Fruit fly (Drosophila melanogaster) whole organism, embryonic: ENCODE results near the gene Sfxn2.
A peak's percentile ranks its signal among the peaks of the same experiment; 100 is the strongest.

Experiments used
- Atf-2 ChIP-seq: fragments of 200-800 bp; sonication (Bioruptor generic); optimal IDR thresholded peaks from 2 replicates; lab custom pipeline; 2016; ENCODE audit warnings: missing biosample characterization, missing genetic modification characterization
- BEAF-32 ChIP-seq: fragments of 200-800 bp; sonication (Bioruptor generic); optimal IDR thresholded peaks from 3 replicates; lab custom pipeline; 2017; ENCODE audit warnings: missing biosample characterization, missing genetic modification characterization, mild to moderate bottlenecking, moderate library complexity, missing genetic modification reagents
- CG10462 ChIP-seq: fragments of 200-800 bp; sonication (Bioruptor generic); optimal IDR thresholded peaks from 2 replicates; lab custom pipeline; 2016; ENCODE audit warnings: missing biosample characterization, missing genetic modification characterization
- CG11247 ChIP-seq: fragments of 200-800 bp; sonication (Bioruptor generic); IDR thresholded peaks from 2 replicates; pipeline ENCODE4 v1.3.6; 2022; ENCODE audit warnings: missing biosample characterization, missing genetic modification characterization
- CG12744 ChIP-seq: fragments of 200-800 bp; sonication (Bioruptor generic); optimal IDR thresholded peaks from 2 replicates; lab custom pipeline; 2016; ENCODE audit warnings: missing biosample characterization, missing genetic modification characterization
- CG12942 ChIP-seq: fragments of 200-800 bp; sonication (Bioruptor generic); optimal IDR thresholded peaks from 3 replicates; lab custom pipeline; 2016; ENCODE audit warnings: missing biosample characterization, missing genetic modification characterization
- CG16863 ChIP-seq: fragments of 200-800 bp; sonication (Bioruptor generic); optimal IDR thresholded peaks from 3 replicates; lab custom pipeline; 2016; ENCODE audit warnings: missing biosample characterization, missing genetic modification characterization
- CG17359 ChIP-seq: fragments of 200-800 bp; sonication (Bioruptor generic); optimal IDR thresholded peaks from 3 replicates; lab custom pipeline; 2018; ENCODE audit warnings: missing biosample characterization, mild to moderate bottlenecking, missing genetic modification characterization, moderate library complexity
- CG17568 ChIP-seq: fragments of 200-800 bp; sonication (Bioruptor generic); optimal IDR thresholded peaks from 2 replicates; lab custom pipeline; 2018; ENCODE audit warnings: missing biosample characterization, mild to moderate bottlenecking, missing genetic modification characterization, moderate library complexity
- CG17912 ChIP-seq: fragments of 200-800 bp; sonication (Bioruptor generic); optimal IDR thresholded peaks from 2 replicates; lab custom pipeline; 2018; ENCODE audit warnings: missing biosample characterization, mild to moderate bottlenecking, missing genetic modification characterization
- CG1832 ChIP-seq: fragments of 200-800 bp; sonication (Bioruptor generic); optimal IDR thresholded peaks from 2 replicates; lab custom pipeline; 2017; ENCODE audit warnings: missing biosample characterization, mild to moderate bottlenecking, missing genetic modification characterization, inconsistent platforms
- CG2199 ChIP-seq: fragments of 200-800 bp; sonication (Bioruptor generic); IDR thresholded peaks from 3 replicates; pipeline ENCODE4 v1.3.6; 2022; ENCODE audit warnings: missing biosample characterization, missing genetic modification characterization
- CG3847 ChIP-seq: fragments of 200-800 bp; sonication (Bioruptor generic); IDR thresholded peaks from 2 replicates; pipeline ENCODE4 v1.3.6; 2022; ENCODE audit warnings: missing biosample characterization, missing genetic modification characterization
- CG4282 ChIP-seq: fragments of 200-800 bp; sonication (Bioruptor generic); optimal IDR thresholded peaks from 2 replicates; lab custom pipeline; 2016; ENCODE audit warnings: missing biosample characterization, missing genetic modification characterization
- CG43689 ChIP-seq: fragments of 200-800 bp; sonication (Bioruptor generic); IDR thresholded peaks from 2 replicates; pipeline ENCODE4 v1.3.6; 2022; ENCODE audit warnings: missing biosample characterization, missing genetic modification characterization
- CG6654 ChIP-seq: fragments of 200-800 bp; sonication (Bioruptor generic); optimal IDR thresholded peaks from 2 replicates; lab custom pipeline; 2017; ENCODE audit warnings: missing biosample characterization, mild to moderate bottlenecking, missing genetic modification characterization
- CG6813 ChIP-seq: fragments of 200-800 bp; sonication (Bioruptor generic); optimal IDR thresholded peaks from 2 replicates; lab custom pipeline; 2017; ENCODE audit warnings: missing biosample characterization, missing genetic modification characterization, mild to moderate bottlenecking, moderate library complexity, missing genetic modification reagents
- CG8089 ChIP-seq: fragments of 200-800 bp; sonication (Bioruptor generic); optimal IDR thresholded peaks from 3 replicates; lab custom pipeline; 2016; ENCODE audit warnings: missing biosample characterization, missing genetic modification characterization
- CG8388 ChIP-seq: fragments of 200-800 bp; sonication (Bioruptor generic); optimal IDR thresholded peaks from 2 replicates; lab custom pipeline; 2019; ENCODE audit warnings: missing biosample characterization, mild to moderate bottlenecking, missing genetic modification characterization, moderate library complexity
- CG9215 ChIP-seq: fragments of 200-800 bp; sonication (Bioruptor generic); IDR thresholded peaks from 2 replicates; pipeline ENCODE4 v1.3.6; 2022; ENCODE audit warnings: missing biosample characterization, missing genetic modification characterization
- CG9727 ChIP-seq: fragments of 200-800 bp; sonication (Bioruptor generic); optimal IDR thresholded peaks from 3 replicates; lab custom pipeline; 2017; ENCODE audit warnings: missing biosample characterization, mild to moderate bottlenecking, missing genetic modification characterization
- CHES-1-like ChIP-seq: fragments of 200-800 bp; sonication (Bioruptor generic); optimal IDR thresholded peaks from 2 replicates; lab custom pipeline; 2016; ENCODE audit warnings: missing biosample characterization, missing genetic modification characterization
- CTCF ChIP-seq: fragments of 200-800 bp; sonication (Bioruptor generic); optimal IDR thresholded peaks from 2 replicates; lab custom pipeline; 2017; ENCODE audit warnings: missing biosample characterization, mild to moderate bottlenecking, missing genetic modification characterization, moderate library complexity
- Dll ChIP-seq: fragments of 200-800 bp; sonication (Bioruptor generic); IDR thresholded peaks from 4 replicates; pipeline ENCODE4 v1.3.6; 2022; ENCODE audit warnings: missing biosample characterization, missing genetic modification characterization; ENCODE audit not compliant: partially characterized antibody
- HLHmδ ChIP-seq: fragments of 200-800 bp; sonication (Bioruptor generic); optimal IDR thresholded peaks from 2 replicates; lab custom pipeline; 2018; ENCODE audit warnings: missing biosample characterization, mild to moderate bottlenecking, missing genetic modification characterization, moderate library complexity
- Hey ChIP-seq: fragments of 200-800 bp; sonication (Bioruptor generic); optimal IDR thresholded peaks from 3 replicates; lab custom pipeline; 2018; ENCODE audit warnings: missing biosample characterization, mild to moderate bottlenecking, missing genetic modification characterization
- Meics ChIP-seq: fragments of 200-800 bp; sonication (Bioruptor generic); optimal IDR thresholded peaks from 2 replicates; lab custom pipeline; 2017; ENCODE audit warnings: missing biosample characterization, mild to moderate bottlenecking, missing genetic modification characterization
- NFAT ChIP-seq: fragments of 200-800 bp; sonication (Bioruptor generic); IDR thresholded peaks from 2 replicates; pipeline ENCODE4 v1.3.6; 2022; ENCODE audit warnings: missing biosample characterization, missing genetic modification characterization
- Poxn ChIP-seq: fragments of 200-800 bp; sonication (Bioruptor generic); IDR thresholded peaks from 2 replicates; pipeline ENCODE4 v1.3.6; 2022; ENCODE audit warnings: missing biosample characterization, missing genetic modification characterization
- Rfx ChIP-seq: fragments of 200-800 bp; sonication (Bioruptor generic); IDR thresholded peaks from 2 replicates; pipeline ENCODE4 v1.3.6; 2022; ENCODE audit warnings: missing biosample characterization, missing genetic modification characterization
- Six4 ChIP-seq: fragments of 200-800 bp; sonication (Bioruptor generic); optimal IDR thresholded peaks from 2 replicates; lab custom pipeline; 2016; ENCODE audit warnings: missing biosample characterization, missing genetic modification characterization
- Sox102F ChIP-seq: fragments of 200-800 bp; sonication (Bioruptor generic); optimal IDR thresholded peaks from 2 replicates; lab custom pipeline; 2018; ENCODE audit warnings: missing biosample characterization, mild to moderate bottlenecking, missing genetic modification characterization, moderate library complexity
- Sry-β ChIP-seq: fragments of 200-800 bp; sonication (Bioruptor generic); optimal IDR thresholded peaks from 2 replicates; lab custom pipeline; 2018; ENCODE audit warnings: missing biosample characterization, mild to moderate bottlenecking, missing genetic modification characterization, moderate library complexity
- al ChIP-seq: fragments of 200-800 bp; sonication (Bioruptor generic); IDR thresholded peaks from 2 replicates; pipeline ENCODE4 v1.3.6; 2022; ENCODE audit warnings: missing biosample characterization, missing genetic modification characterization
- bbx ChIP-seq: fragments of 200-800 bp; sonication (Bioruptor generic); IDR thresholded peaks from 2 replicates; pipeline ENCODE4 v1.3.6; 2022; ENCODE audit warnings: missing biosample characterization, missing genetic modification characterization; ENCODE audit not compliant: partially characterized antibody
- bcd ChIP-seq: fragments of 200-800 bp; sonication (Bioruptor generic); optimal IDR thresholded peaks from 2 replicates; lab custom pipeline; 2017; ENCODE audit warnings: missing biosample characterization, mild to moderate bottlenecking, missing genetic modification characterization
- cas ChIP-seq: fragments of 200-800 bp; sonication (Bioruptor generic); IDR thresholded peaks from 2 replicates; pipeline ENCODE4 v1.3.6; 2022; ENCODE audit warnings: missing biosample characterization, missing genetic modification characterization
- crc ChIP-seq: fragments of 200-800 bp; sonication (Bioruptor generic); optimal IDR thresholded peaks from 2 replicates; lab custom pipeline; 2016; ENCODE audit warnings: missing biosample characterization, missing genetic modification characterization
- eve ChIP-seq, 2 experiments: fragments of >200 bp; optimal IDR thresholded peaks; 2 replicates each; lab custom pipeline; 2017; ENCODE audit warnings: missing biosample characterization in 2 of 2, missing genetic modification characterization in 2 of 2
- exex ChIP-seq: fragments of 200-800 bp; sonication (Bioruptor generic); optimal IDR thresholded peaks from 4 replicates; lab custom pipeline; 2018; ENCODE audit warnings: missing biosample characterization, mild to moderate bottlenecking, missing genetic modification characterization, moderate library complexity
- her ChIP-seq: fragments of 200-800 bp; sonication (Bioruptor generic); optimal IDR thresholded peaks from 2 replicates; lab custom pipeline; 2016; ENCODE audit warnings: missing biosample characterization, missing genetic modification characterization
- lab ChIP-seq: fragments of 200-800 bp; sonication (Bioruptor generic); optimal IDR thresholded peaks from 3 replicates; lab custom pipeline; 2017; ENCODE audit warnings: missing biosample characterization, missing genetic modification characterization, mild to moderate bottlenecking, moderate library complexity, missing genetic modification reagents
- lola ChIP-seq, 3 experiments: fragments of >200 bp in 2 of 3; fragments of 200-800 bp in 1 of 3; sonication (Bioruptor generic) in 1 of 3; optimal IDR thresholded peaks; 2 replicates each; lab custom pipeline; 2017 to 2019; ENCODE audit warnings: missing biosample characterization in 3 of 3, missing genetic modification characterization in 3 of 3, mild to moderate bottlenecking in 1 of 3, moderate library complexity in 1 of 3
- pita ChIP-seq: fragments of 200-800 bp; sonication (Bioruptor generic); optimal IDR thresholded peaks from 2 replicates; lab custom pipeline; 2017; ENCODE audit warnings: missing biosample characterization, mild to moderate bottlenecking, missing genetic modification characterization
- pros ChIP-seq: fragments of 200-800 bp; sonication (Bioruptor generic); optimal IDR thresholded peaks from 3 replicates; lab custom pipeline; 2019; ENCODE audit warnings: missing biosample characterization, mild to moderate bottlenecking, missing genetic modification characterization, moderate library complexity
- salm ChIP-seq: fragments of 200-800 bp; sonication (Bioruptor generic); optimal IDR thresholded peaks from 2 replicates; lab custom pipeline; 2018; ENCODE audit warnings: missing biosample characterization, mild to moderate bottlenecking, missing genetic modification characterization
- scrt ChIP-seq: fragments of 200-800 bp; sonication (Bioruptor generic); optimal IDR thresholded peaks from 2 replicates; lab custom pipeline; 2018; ENCODE audit warnings: missing biosample characterization, mild to moderate bottlenecking, missing genetic modification characterization, moderate library complexity
- sd ChIP-seq: fragments of 200-800 bp; sonication (Bioruptor generic); optimal IDR thresholded peaks from 3 replicates; lab custom pipeline; 2018; ENCODE audit warnings: missing biosample characterization, mild to moderate bottlenecking, missing genetic modification characterization, moderate library complexity
- tin ChIP-seq: fragments of 200-800 bp; sonication (Bioruptor generic); optimal IDR thresholded peaks from 3 replicates; lab custom pipeline; 2016; ENCODE audit warnings: missing biosample characterization, missing genetic modification characterization
- vfl ChIP-seq: fragments of 200-800 bp; sonication (Bioruptor generic); optimal IDR thresholded peaks from 2 replicates; lab custom pipeline; 2016; ENCODE audit warnings: missing biosample characterization, missing genetic modification characterization

Gene Sfxn2

dm6 chr3L:19033154-19033811 is 29.7 kb upstream of the Sfxn2 start (continued):
- TF ChIP-seq CG17912 (GFP tag; lab: Kevin White, UChicago) (no peak), CG17359 (tag; lab: Kevin White, UChicago) (peak; percentile 76), CG8089 (no peak), Rfx (GFP tag; lab: Robert Waterston, UW) (no peak), sd (tag; lab: Kevin White, UChicago) (no peak), pita (GFP tag; lab: Kevin White, UChicago) (no peak), CG9727 (GFP tag; lab: Kevin White, UChicago) (peak; percentile 94), CTCF (GFP tag; lab: Kevin White, UChicago) (no peak), Sox102F (peak; percentile 76), NFAT (GFP tag; lab: Robert Waterston, UW) (no peak), HLHmδ (GFP tag; lab: Kevin White, UChicago) (no peak), CG12744 (no peak), lola (GFP tag; optimal IDR thresholded peaks at IDR 0.05; lab: Kevin White, UChicago) (peak in 1 of 3 experiments; percentile 91), exex (tag; lab: Kevin White, UChicago) (no peak), bbx (GFP tag; lab: Robert Waterston, UW) (no peak), CG43689 (0 out of 2 replicates have a peak, but pooled peaks have one; percentile 31), BEAF-32 (GFP tag; lab: Kevin White, UChicago) (no peak), CG10462 (GFP tag; lab: Kevin White, UChicago) (peak; percentile 65), Meics (GFP tag; lab: Kevin White, UChicago) (no peak), CG9215 (GFP tag; lab: Robert Waterston, UW) (0 out of 2 replicates have a peak, but pooled peaks have one; percentile 20), vfl (no peak), CG6654 (GFP tag; lab: Kevin White, UChicago) (peak; percentile 14), crc (GFP tag; lab: Kevin White, UChicago) (no peak), lab (GFP tag; lab: Kevin White, UChicago) (peak; percentile 31), CG1832 (GFP tag; lab: Kevin White, UChicago) (no peak), CG6813 (peak; percentile 65), CG8388 (peak; percentile 81), CG3847 (GFP tag; lab: Robert Waterston, UW) (0 out of 2 replicates have a peak, but pooled peaks have one; percentile 39), CG12942 (peak; percentile 40), CG17568 (GFP tag; lab: Kevin White, UChicago) (peak; percentile 43), Poxn (GFP tag; lab: Robert Waterston, UW) (no peak), Hey (tag; lab: Kevin White, UChicago) (no peak), cas (GFP tag; lab: Robert Waterston, UW) (no peak), Atf-2 (GFP tag; lab: Kevin White, UChicago) (no peak), Dll (no peak), pros (GFP tag; lab: Kevin White, UChicago) (peak; percentile 46), eve (GFP tag; optimal IDR thresholded peaks at IDR 0.05; lab: Kevin White, UChicago) (no peak), Sry-β (GFP tag; lab: Kevin White, UChicago) (no peak), CG11247 (GFP tag; lab: Robert Waterston, UW) (0 out of 2 replicates have a peak, but pooled peaks have one; percentile 28), scrt (peak; percentile 6), al (no peak), her (no peak), bcd (GFP tag; lab: Kevin White, UChicago) (peak; percentile 53), Six4 (GFP tag; lab: Kevin White, UChicago) (peak; percentile 61), salm (tag; lab: Kevin White, UChicago) (no peak), CG16863 (GFP tag; lab: Kevin White, UChicago) (no peak), CG4282 (GFP tag; lab: Kevin White, UChicago) (no peak), tin (GFP tag; lab: Kevin White, UChicago) (peak; percentile 69), CHES-1-like (no peak), CG2199 (GFP tag; lab: Robert Waterston, UW) (no peak)
